Worm (Caenorhabditis elegans) whole organism, L2 larva: ENCODE measurements around the gene evl-20.

Experiments
- alr-1 ChIP-seq: fragments of 150-350 bp; optimal IDR thresholded peaks from 2 replicates; lab custom pipeline; 2014; ENCODE audit warnings: missing biosample characterization, missing genetic modification characterization
- ama-1 ChIP-seq: fragments of 150-350 bp; optimal IDR thresholded peaks from 2 replicates; lab custom pipeline; 2018; ENCODE audit warnings: inconsistent platforms
- blmp-1 ChIP-seq: sonication (generic microtip); optimal IDR thresholded peaks from 2 replicates; lab custom pipeline; 2017; ENCODE audit warnings: missing genetic modification characterization, mild to moderate bottlenecking, missing compliant biosample characterization, antibody characterized with exemption, moderate library complexity; ENCODE audit not compliant: insufficient read depth
- dmd-4 ChIP-seq: sonication (generic microtip); optimal IDR thresholded peaks from 2 replicates; lab custom pipeline; 2017; ENCODE audit warnings: missing biosample characterization, missing genetic modification characterization
- egl-27 ChIP-seq: sonication (generic microtip); optimal IDR thresholded peaks from 3 replicates; lab custom pipeline; 2017; ENCODE audit warnings: missing biosample characterization, missing genetic modification reagents, missing genetic modification characterization
- gmeb-1 ChIP-seq: fragments of 150-350 bp; optimal IDR thresholded peaks from 2 replicates; lab custom pipeline; 2014; ENCODE audit warnings: missing biosample characterization, missing genetic modification characterization
- lin-11 ChIP-seq: fragments of 150-350 bp; sonication (generic microtip); optimal IDR thresholded peaks from 2 replicates; lab custom pipeline; 2014; ENCODE audit warnings: missing biosample characterization, missing genetic modification characterization, inconsistent platforms, mixed read lengths
- nhr-10 ChIP-seq: sonication (generic microtip); optimal IDR thresholded peaks from 2 replicates; lab custom pipeline; 2017; ENCODE audit warnings: missing biosample characterization, missing genetic modification characterization
- nhr-11 ChIP-seq: fragments of 150-350 bp; optimal IDR thresholded peaks from 2 replicates; lab custom pipeline; 2014; ENCODE audit warnings: missing biosample characterization, missing genetic modification characterization
- nhr-129 ChIP-seq: fragments of 150-350 bp; optimal IDR thresholded peaks from 2 replicates; lab custom pipeline; 2014; ENCODE audit warnings: missing biosample characterization, missing genetic modification characterization
- nhr-237 ChIP-seq: fragments of 150-350 bp; optimal IDR thresholded peaks from 2 replicates; lab custom pipeline; 2014; ENCODE audit warnings: missing biosample characterization, missing genetic modification characterization
- nhr-77 ChIP-seq: fragments of 150-350 bp; optimal IDR thresholded peaks from 2 replicates; lab custom pipeline; 2014; ENCODE audit warnings: missing biosample characterization, missing genetic modification characterization
- snpc-4 ChIP-seq: fragments of 150-350 bp; optimal IDR thresholded peaks from 2 replicates; lab custom pipeline; 2014; ENCODE audit warnings: missing biosample characterization, missing genetic modification characterization
- unc-55 ChIP-seq: fragments of 150-350 bp; sonication (generic microtip); optimal IDR thresholded peaks from 3 replicates; lab custom pipeline; 2014; ENCODE audit warnings: missing biosample characterization, missing genetic modification reagents, missing genetic modification characterization
- unc-62 ChIP-seq: fragments of 150-350 bp; optimal IDR thresholded peaks from 2 replicates; lab custom pipeline; 2014; ENCODE audit warnings: missing biosample characterization, missing genetic modification reagents, missing genetic modification characterization
- ztf-1 ChIP-seq: fragments of 200-800 bp; sonication (Bioruptor generic); conservative IDR thresholded peaks from 2 replicates; pipeline ENCODE4 v1.3.6; 2022; ENCODE audit warnings: missing genetic modification characterization, missing compliant biosample characterization

evl-20 gene

DNA sequence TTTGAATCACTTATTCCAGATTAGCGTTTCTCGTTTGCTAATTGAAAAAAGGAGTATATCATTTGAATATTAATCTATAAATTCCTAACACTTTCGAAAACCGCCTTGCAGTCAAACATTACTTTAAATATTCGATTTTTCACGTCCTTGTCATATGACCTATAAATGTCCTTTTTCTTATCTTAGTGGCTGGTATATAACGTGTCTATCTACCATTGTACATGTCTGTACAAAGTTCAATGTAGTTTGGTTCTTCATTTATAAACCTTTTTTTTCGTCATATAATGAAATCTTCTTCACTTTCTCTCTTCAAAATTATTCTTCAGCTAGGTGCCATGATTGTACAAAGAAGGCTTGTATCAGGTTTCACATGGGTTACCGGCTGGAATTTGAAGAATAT, 41.5 kb downstream of the evl-20 start, which contains the start of gene gbh-2 (continued):
- no peak for TF ChIP-seq ztf-1 (GFP tag; lab: Robert Waterston, UW)
- TF ChIP-seq ama-1 = no peak
- no peak for TF ChIP-seq lin-11
- no peak for TF ChIP-seq unc-62 (GFP tag; lab: Kevin White, UChicago)
- peak; percentile 48 for TF ChIP-seq gmeb-1 (tag; lab: Kevin White, UChicago)
- no peak for TF ChIP-seq unc-55 (GFP tag; lab: Kevin White, UChicago)
- TF ChIP-seq nhr-10 (tag; lab: Kevin White, UChicago) = no peak
- TF ChIP-seq dmd-4 (tag; lab: Kevin White, UChicago) = no peak
- TF ChIP-seq nhr-237 (tag; lab: Kevin White, UChicago) = no peak
- TF ChIP-seq nhr-77 (tag; lab: Kevin White, UChicago) = no peak
- peak; percentile 93 for TF ChIP-seq nhr-129
- TF ChIP-seq, all 48 proteins: peak for 12

ce11 chrII:8488123-8488522, 44.0 kb downstream of the evl-20 start:
- TF ChIP-seq alr-1 (tag; lab: Kevin White, UChicago) = no peak
- TF ChIP-seq egl-27 (tag; lab: Kevin White, UChicago) = no peak
- no peak for TF ChIP-seq snpc-4 (tag; lab: Kevin White, UChicago)

DNA sequence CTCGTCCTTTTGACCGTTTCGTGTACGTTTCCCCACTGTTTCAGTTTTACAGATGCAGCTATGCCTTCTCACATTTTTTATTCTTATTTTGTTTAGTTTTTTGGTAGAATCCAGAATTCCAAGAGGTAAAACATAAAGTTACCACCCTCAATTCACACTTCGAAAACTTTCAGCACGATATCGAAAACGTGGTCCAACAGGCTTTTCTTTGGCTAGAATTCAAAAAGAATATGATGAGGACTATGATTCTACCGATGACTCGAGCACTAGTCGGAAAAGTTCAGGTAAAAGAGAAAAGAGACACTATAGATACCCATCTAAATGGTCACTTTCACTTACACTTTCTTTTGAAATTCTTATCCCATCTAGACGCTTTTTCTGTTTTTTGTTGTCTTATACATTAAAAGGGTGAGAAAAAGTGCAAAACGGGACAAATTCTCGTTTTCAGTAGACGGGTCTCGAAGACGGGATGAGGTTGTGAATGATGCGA, 50.2 kb downstream of the evl-20 start, which contains the start of gene M05D6.9:
TSS of gene M05D6.9 (plus strand) at position 51 of the 490 bp plus-strand sequence.
- TF ChIP-seq ama-1 (no peak), blmp-1 (peak; percentile 75), nhr-11 (tag; lab: Kevin White, UChicago) (no peak), nhr-10 (tag; lab: Kevin White, UChicago) (no peak)
